Fruit fly (Drosophila melanogaster): Measurements from ENCODE around the gene CG9399.

Gene CG9399

DNA sequence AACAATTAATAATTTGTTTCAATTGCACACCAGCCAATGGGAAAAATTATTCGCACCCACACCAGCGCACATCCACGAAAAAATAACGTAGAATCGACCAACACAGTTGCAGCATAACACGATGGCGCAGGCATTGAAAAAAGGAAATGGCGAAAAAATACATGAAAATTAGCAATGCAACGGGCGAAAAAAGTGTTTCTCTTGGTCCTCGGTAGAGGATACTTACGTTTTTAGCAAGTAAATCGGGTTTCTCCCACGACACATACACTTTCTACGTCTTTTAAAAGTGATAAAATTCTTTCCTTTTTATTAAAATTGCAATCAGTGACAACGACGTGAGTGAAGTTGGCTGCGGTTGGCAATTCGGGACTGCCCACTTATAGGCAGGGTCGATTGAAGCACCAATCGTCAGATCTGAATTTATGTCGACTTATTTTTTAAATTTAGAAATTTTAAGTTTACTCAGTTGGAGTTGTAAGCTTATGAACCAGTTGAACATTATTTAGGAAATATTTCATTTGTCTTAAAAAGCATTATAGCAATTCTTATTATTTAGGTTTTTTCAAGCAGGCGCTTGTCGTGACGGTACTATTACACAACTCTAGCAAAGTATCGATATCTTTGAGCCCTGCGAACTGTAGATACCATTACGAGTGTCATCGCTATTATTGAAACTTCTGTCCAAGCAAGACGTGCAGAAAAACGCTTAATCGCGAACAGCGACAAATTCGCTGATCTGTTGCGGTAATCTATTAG is 3.5 kb upstream of the CG9399 start, which contains the start of the genes Kap-alpha3 and Son (continued):
- TF ChIP-seq CG8359 (GFP tag; optimal IDR thresholded peaks at IDR 0.05; ENCODE audit: borderline replicate concordance) = peak; percentile 81
- peak; percentile 90 for TF ChIP-seq Atf3 (GFP tag; optimal IDR thresholded peaks at IDR 0.05)
- TF ChIP-seq ac (GFP tag; optimal IDR thresholded peaks at IDR 0.05) = peak; percentile 83
- peak; percentile 80 for TF ChIP-seq CG8281 (tag; optimal IDR thresholded peaks at IDR 0.05)
- TF ChIP-seq CG9817 (tag; optimal IDR thresholded peaks at IDR 0.05) = peak; percentile 94
- TF ChIP-seq Optix (GFP tag; IDR thresholded peaks at IDR 0.05) = peak; percentile 86
- TF ChIP-seq CG15696 (tag; optimal IDR thresholded peaks at IDR 0.05) = peak; percentile 85
- peak; percentile 83 for TF ChIP-seq CG3838 (GFP tag; optimal IDR thresholded peaks at IDR 0.05)
- peak; percentile 95 for TF ChIP-seq Dad (GFP tag; optimal IDR thresholded peaks at IDR 0.05)
- peak; percentile 93 for TF ChIP-seq CG10209 (GFP tag; optimal IDR thresholded peaks at IDR 0.05)
- TF ChIP-seq prd (optimal IDR thresholded peaks at IDR 0.05) = no peak
- TF ChIP-seq prd (GFP tag; IDR thresholded peaks at IDR 0.05) = peak; percentile 89
- TF ChIP-seq pan (optimal IDR thresholded peaks at IDR 0.05) = no peak
- TF ChIP-seq pan (GFP tag; optimal IDR thresholded peaks at IDR 0.05 in 1 of 2, IDR thresholded peaks at IDR 0.05 in 1 of 2) = peak in 1 of 2 experiments; percentile 85
- TF ChIP-seq Side (GFP tag; optimal IDR thresholded peaks at IDR 0.05) = peak; percentile 92
- peak; percentile 75 for TF ChIP-seq CG6791 (GFP tag; IDR thresholded peaks at IDR 0.05; ENCODE audit: partially characterized antibody)
- TF ChIP-seq schlank (tag; optimal IDR thresholded peaks at IDR 0.05) = peak; percentile 91
- TF ChIP-seq ash1 (GFP tag; optimal IDR thresholded peaks at IDR 0.05) = peak; percentile 90
- TF ChIP-seq CG12769 (tag; optimal IDR thresholded peaks at IDR 0.05) = peak; percentile 75
- peak; percentile 91 for TF ChIP-seq Neu2 (GFP tag; optimal IDR thresholded peaks at IDR 0.05; ENCODE audit: borderline replicate concordance)
- no peak for TF ChIP-seq Tbp (GFP tag; optimal IDR thresholded peaks at IDR 0.05)
- TF ChIP-seq pho (GFP tag; optimal IDR thresholded peaks at IDR 0.05) = peak; percentile 96
- peak; percentile 73 for TF ChIP-seq CG1603 (tag; optimal IDR thresholded peaks at IDR 0.05)
- TF ChIP-seq pnt (GFP tag; optimal IDR thresholded peaks at IDR 0.05) = peak; percentile 90
- peak; percentile 80 for TF ChIP-seq CG14667 (GFP tag; IDR thresholded peaks at IDR 0.05)
- no peak for TF ChIP-seq usp (GFP tag; optimal IDR thresholded peaks at IDR 0.05)
- peak; percentile 89 for TF ChIP-seq CG2678 (tag; optimal IDR thresholded peaks at IDR 0.05)
- peak; percentile 90 for TF ChIP-seq CG10147 (GFP tag; optimal IDR thresholded peaks at IDR 0.05)
- peak; percentile 93 for TF ChIP-seq klu (GFP tag; IDR thresholded peaks at IDR 0.05)
- TF ChIP-seq CG11093 (GFP tag; IDR thresholded peaks at IDR 0.05) = peak; percentile 79
- peak; percentile 85 for TF ChIP-seq CG6813 (GFP tag; optimal IDR thresholded peaks at IDR 0.05)
- peak; percentile 72 for TF ChIP-seq CG7928 (GFP tag; optimal IDR thresholded peaks at IDR 0.05)
- peak; percentile 89 for TF ChIP-seq Sry-β (GFP tag; optimal IDR thresholded peaks at IDR 0.05)
- peak; percentile 93 for TF ChIP-seq CG11723 (GFP tag; optimal IDR thresholded peaks at IDR 0.05)
- peak; percentile 88 for TF ChIP-seq gem (tag; optimal IDR thresholded peaks at IDR 0.05)
- TF ChIP-seq chinmo (GFP tag; IDR thresholded peaks at IDR 0.05; ENCODE audit: partially characterized antibody) = 0 out of 4 replicates have a peak, but pooled peaks have one; percentile 69
- TF ChIP-seq CG11456 (GFP tag; IDR thresholded peaks at IDR 0.05) = peak; percentile 96
- TF ChIP-seq bigmax (GFP tag; optimal IDR thresholded peaks at IDR 0.05) = peak; percentile 69
- peak; percentile 79 for TF ChIP-seq CG10565 (GFP tag; optimal IDR thresholded peaks at IDR 0.05)
- peak; percentile 82; the same call in 2 of the 3 replicates for TF ChIP-seq otp (GFP tag; IDR thresholded peaks at IDR 0.05)
- peak; percentile 85 for TF ChIP-seq CG10366 (GFP tag; IDR thresholded peaks at IDR 0.05)
- TF ChIP-seq gcm (GFP tag; optimal IDR thresholded peaks at IDR 0.05) = peak; percentile 86
- peak; percentile 88 for TF ChIP-seq her (GFP tag; optimal IDR thresholded peaks at IDR 0.05)
- peak; percentile 63 for TF ChIP-seq CTCF (GFP tag; optimal IDR thresholded peaks at IDR 0.05)
- TF ChIP-seq CG18262 (tag; optimal IDR thresholded peaks at IDR 0.05) = peak; percentile 84
- TF ChIP-seq CG3995 (GFP tag; optimal IDR thresholded peaks at IDR 0.05) = peak; percentile 91
- peak; percentile 77; the same call in 2 of the 3 replicates for TF ChIP-seq jigr1 (GFP tag; IDR thresholded peaks at IDR 0.05)
- TF ChIP-seq CG15269 (tag; optimal IDR thresholded peaks at IDR 0.05) = peak; percentile 89
- TF ChIP-seq D (optimal IDR thresholded peaks at IDR 0.05) = no peak
- TF ChIP-seq D (GFP tag; optimal IDR thresholded peaks at IDR 0.05) = peak; percentile 89

Data from whole organism, embryonic.